Worm (Caenorhabditis elegans) whole organism, young adult: ENCODE data around the gene nlp-61.

Experiments used
- D2030.7 ChIP-seq: fragments of 200-800 bp; sonication (Bioruptor generic); IDR thresholded peaks from 2 replicates; pipeline ENCODE4 v1.3.6; 2022; ENCODE audit warnings: missing genetic modification reagents, missing genetic modification characterization, missing compliant biosample characterization
- F52B5.7 ChIP-seq: sonication (generic microtip); optimal IDR thresholded peaks from 2 replicates; lab custom pipeline; 2016; ENCODE audit warnings: mild to moderate bottlenecking, missing genetic modification characterization, missing compliant biosample characterization
- F57A8.1 ChIP-seq: fragments of 200-800 bp; sonication (Bioruptor generic); optimal IDR thresholded peaks from 2 replicates; lab custom pipeline; 2018; ENCODE audit warnings: mild to moderate bottlenecking, missing genetic modification characterization, moderate library complexity, missing compliant biosample characterization
- F57C9.4 ChIP-seq: sonication (generic microtip); optimal IDR thresholded peaks from 2 replicates; lab custom pipeline; 2017; ENCODE audit warnings: mild to moderate bottlenecking, missing genetic modification characterization, missing compliant biosample characterization
- K12H6.12 ChIP-seq: fragments of 200-800 bp; sonication (Bioruptor generic); optimal IDR thresholded peaks from 2 replicates; lab custom pipeline; 2018; ENCODE audit warnings: mild to moderate bottlenecking, missing genetic modification characterization, missing compliant biosample characterization
- Y95B8A.8 ChIP-seq: fragments of 200-800 bp; sonication (Bioruptor generic); IDR thresholded peaks from 2 replicates; pipeline ENCODE4 v1.3.6; 2022; ENCODE audit warnings: missing genetic modification reagents, missing genetic modification characterization, missing compliant biosample characterization
- aptf-2 ChIP-seq: fragments of 200-800 bp; sonication (Bioruptor generic); conservative IDR thresholded peaks from 2 replicates; pipeline ENCODE4 v1.3.6; 2022; ENCODE audit warnings: missing genetic modification reagents, missing genetic modification characterization, missing compliant biosample characterization
- atf-7 ChIP-seq: sonication (generic microtip); optimal IDR thresholded peaks from 2 replicates; lab custom pipeline; 2017; ENCODE audit warnings: mild to moderate bottlenecking, missing genetic modification characterization, missing compliant biosample characterization
- cebp-1 ChIP-seq, 2 experiments: fragments of 200-800 bp in 1 of 2; sonication (Bioruptor generic) in 1 of 2; sonication (generic microtip) in 1 of 2; IDR thresholded peaks in 1 of 2; optimal IDR thresholded peaks in 1 of 2; 2 replicates each; pipeline versions ENCODE4 v1.3.6 to Lab custom; 2017 to 2022; ENCODE audit warnings: missing compliant biosample characterization in 2 of 2, missing genetic modification characterization in 2 of 2, mild to moderate bottlenecking in 1 of 2, missing genetic modification reagents in 1 of 2, moderate library complexity in 1 of 2
- ceh-40 ChIP-seq: fragments of 200-800 bp; sonication (Bioruptor generic); IDR thresholded peaks from 2 replicates; pipeline ENCODE4 v1.3.6; 2022; ENCODE audit warnings: missing genetic modification characterization, missing compliant biosample characterization
- ceh-79 ChIP-seq: sonication (generic microtip); optimal IDR thresholded peaks from 2 replicates; lab custom pipeline; 2017; ENCODE audit warnings: mild to moderate bottlenecking, missing genetic modification characterization, missing compliant biosample characterization
- dox-1 ChIP-seq: fragments of 200-800 bp; sonication (Bioruptor generic); IDR thresholded peaks from 2 replicates; pipeline ENCODE4 v1.3.6; 2022; ENCODE audit warnings: missing genetic modification reagents, missing genetic modification characterization, missing compliant biosample characterization
- egl-18 ChIP-seq: fragments of 200-800 bp; sonication (Bioruptor generic); IDR thresholded peaks from 2 replicates; pipeline ENCODE4 v1.3.6; 2022; ENCODE audit warnings: missing genetic modification reagents, missing genetic modification characterization, missing compliant biosample characterization
- hmg-20 ChIP-seq: fragments of 200-800 bp; sonication (Bioruptor generic); IDR thresholded peaks from 2 replicates; pipeline ENCODE4 v1.3.6; 2022; ENCODE audit warnings: missing genetic modification reagents, missing genetic modification characterization, missing compliant biosample characterization
- hsf-1 ChIP-seq: fragments of 200-800 bp; sonication (Bioruptor generic); IDR thresholded peaks from 2 replicates; pipeline ENCODE4 v1.3.6; 2022; ENCODE audit warnings: missing genetic modification reagents, missing genetic modification characterization, missing compliant biosample characterization
- let-526 ChIP-seq: fragments of 200-800 bp; sonication (Bioruptor generic); IDR thresholded peaks from 2 replicates; pipeline ENCODE4 v1.3.6; 2022; ENCODE audit warnings: missing genetic modification reagents, missing genetic modification characterization, missing compliant biosample characterization
- lin-35 ChIP-seq, 3 experiments: fragments of 150-350 bp in 2 of 3; sonication (generic microtip) in 1 of 3; optimal IDR thresholded peaks; 2 replicates each; lab custom pipeline; 2014 to 2018; ENCODE audit warnings: missing biosample characterization in 3 of 3, missing genetic modification characterization in 3 of 3, missing genetic modification reagents in 3 of 3
- lir-1 ChIP-seq: fragments of 200-800 bp; sonication (Bioruptor generic); conservative IDR thresholded peaks from 2 replicates; pipeline ENCODE4 v1.3.6; 2022; ENCODE audit warnings: missing genetic modification reagents, missing genetic modification characterization, missing compliant biosample characterization
- lsl-1 ChIP-seq: fragments of 200-800 bp; sonication (Bioruptor generic); optimal IDR thresholded peaks from 2 replicates; lab custom pipeline; 2018; ENCODE audit warnings: mild to moderate bottlenecking, missing genetic modification characterization, moderate library complexity, missing compliant biosample characterization
- mel-28 ChIP-seq: sonication (generic microtip); optimal IDR thresholded peaks from 2 replicates; lab custom pipeline; 2016; ENCODE audit warnings: borderline replicate concordance, mild to moderate bottlenecking, missing genetic modification characterization, missing compliant biosample characterization
- mxl-1 ChIP-seq: sonication (generic microtip); optimal IDR thresholded peaks from 2 replicates; lab custom pipeline; 2016; ENCODE audit warnings: missing genetic modification characterization, missing compliant biosample characterization
- nfyb-1 ChIP-seq: fragments of 200-800 bp; sonication (Bioruptor generic); IDR thresholded peaks from 2 replicates; pipeline ENCODE4 v1.3.6; 2022; ENCODE audit warnings: missing genetic modification reagents, missing genetic modification characterization, missing compliant biosample characterization
- nhr-179 ChIP-seq: sonication (generic microtip); optimal IDR thresholded peaks from 2 replicates; lab custom pipeline; 2016; ENCODE audit warnings: mild to moderate bottlenecking, missing genetic modification characterization, missing compliant biosample characterization
- nhr-80 ChIP-seq: sonication (generic microtip); optimal IDR thresholded peaks from 2 replicates; lab custom pipeline; 2016; ENCODE audit warnings: missing genetic modification characterization, missing compliant biosample characterization
- pbrm-1 ChIP-seq: fragments of 200-800 bp; sonication (Bioruptor generic); IDR thresholded peaks from 2 replicates; pipeline ENCODE4 v1.3.6; 2022; ENCODE audit warnings: missing genetic modification reagents, missing genetic modification characterization, missing compliant biosample characterization
- rcor-1 ChIP-seq: fragments of 200-800 bp; sonication (Bioruptor generic); IDR thresholded peaks from 2 replicates; pipeline ENCODE4 v1.3.6; 2022; ENCODE audit warnings: missing genetic modification reagents, missing genetic modification characterization, missing compliant biosample characterization
- snpc-4 ChIP-seq, 5 experiments: fragments of 150-350 bp in 1 of 5; sonication (generic microtip) in 4 of 5; optimal IDR thresholded peaks; 2 replicates each; lab custom pipeline; 2014 to 2018; ENCODE audit warnings: missing genetic modification characterization in 5 of 5, missing biosample characterization in 3 of 5, antibody characterized with exemption in 2 of 5, mild to moderate bottlenecking in 2 of 5, missing compliant biosample characterization in 2 of 5, missing genotype in 2 of 5, moderate library complexity in 2 of 5, missing genetic modification reagents in 1 of 5
- tbp1 ChIP-seq: fragments of 200-800 bp; sonication (Bioruptor generic); optimal IDR thresholded peaks from 2 replicates; lab custom pipeline; 2018; ENCODE audit warnings: mild to moderate bottlenecking, missing genetic modification characterization, missing compliant biosample characterization
- tlf-1 ChIP-seq: fragments of 200-800 bp; sonication (Bioruptor generic); optimal IDR thresholded peaks from 2 replicates; lab custom pipeline; 2018; ENCODE audit warnings: mild to moderate bottlenecking, missing genetic modification characterization, missing compliant biosample characterization
- zfh-2 ChIP-seq: fragments of 200-800 bp; sonication (Bioruptor generic); conservative IDR thresholded peaks from 2 replicates; pipeline ENCODE4 v1.3.6; 2022; ENCODE audit warnings: missing genetic modification reagents, missing genetic modification characterization, missing compliant biosample characterization
- ztf-25 ChIP-seq: fragments of 200-800 bp; sonication (Bioruptor generic); IDR thresholded peaks from 2 replicates; pipeline ENCODE4 v1.3.6; 2022; ENCODE audit warnings: missing genetic modification reagents, missing genetic modification characterization, missing compliant biosample characterization
- ztf-3 ChIP-seq: fragments of 200-800 bp; sonication (Bioruptor generic); optimal IDR thresholded peaks from 2 replicates; lab custom pipeline; 2018; ENCODE audit warnings: mild to moderate bottlenecking, missing genetic modification characterization, missing compliant biosample characterization
- ztf-6 ChIP-seq: fragments of 200-800 bp; sonication (Bioruptor generic); IDR thresholded peaks from 2 replicates; pipeline ENCODE4 v1.3.6; 2022; ENCODE audit warnings: missing genetic modification reagents, missing genetic modification characterization, missing compliant biosample characterization

Gene nlp-61

ce11 chrX:7590756-7591155 lies 36.7 kb upstream of the nlp-61 start (continued):
- no peak for TF ChIP-seq aptf-2

- no peak for TF ChIP-seq egl-18 (GFP tag; lab: Robert Waterston, UW)
- no peak for TF ChIP-seq F52B5.7 (tag; lab: Kevin White, UChicago)
- TF ChIP-seq lin-35 (GFP tag; optimal IDR thresholded peaks at IDR 0.05; lab: Kevin White, UChicago): no peak
- TF ChIP-seq rcor-1: no peak
- TF ChIP-seq cebp-1 (GFP tag; IDR thresholded peaks at IDR 0.05; lab: Robert Waterston, UW): no peak
- TF ChIP-seq cebp-1 (tag; optimal IDR thresholded peaks at IDR 0.05; lab: Kevin White, UChicago): no peak
- TF ChIP-seq F57A8.1 (GFP tag; lab: Kevin White, UChicago): no peak
These were observed 33.4 kb upstream of the nlp-61 start for ce11 chrX:7593931-7594544.

- no peak for TF ChIP-seq ceh-40 (GFP tag; lab: Robert Waterston, UW)
- no peak for TF ChIP-seq hmg-20 (GFP tag; lab: Robert Waterston, UW)
- TF ChIP-seq pbrm-1: no peak
- no peak for TF ChIP-seq ztf-25
- TF ChIP-seq ceh-79 (tag; lab: Kevin White, UChicago): no peak
- TF ChIP-seq nhr-80 (tag; lab: Kevin White, UChicago): peak; percentile 14
- TF ChIP-seq atf-7 (tag; lab: Kevin White, UChicago): no peak
These were observed 31.4 kb upstream of the nlp-61 start for ce11 chrX:7596029-7596428.

- TF ChIP-seq ztf-3 (no peak), mel-28 (tag; lab: Kevin White, UChicago) (no peak), F57A8.1 (GFP tag; lab: Kevin White, UChicago) (no peak), lir-1 (GFP tag; lab: Robert Waterston, UW) (no peak), nhr-179 (tag; lab: Kevin White, UChicago) (no peak), snpc-4 (GFP tag; optimal IDR thresholded peaks at IDR 0.05; lab: Kevin White, UChicago) (no peak), snpc-4 (tag; optimal IDR thresholded peaks at IDR 0.05; lab: Kevin White, UChicago) (no peak), ztf-6 (GFP tag; lab: Robert Waterston, UW) (no peak), pbrm-1 (no peak), let-526 (GFP tag; lab: Robert Waterston, UW) (no peak), mxl-1 (no peak), Y95B8A.8 (GFP tag; lab: Robert Waterston, UW) (no peak), tbp1 (GFP tag; lab: Kevin White, UChicago) (no peak), K12H6.12 (no peak), tlf-1 (GFP tag; lab: Kevin White, UChicago) (no peak), dox-1 (no peak), D2030.7 (no peak), lsl-1 (GFP tag; lab: Kevin White, UChicago) (no peak), nfyb-1 (no peak), hsf-1 (GFP tag; lab: Robert Waterston, UW) (no peak), F57C9.4 (no peak)
- TF ChIP-seq, all 124 proteins: peak for 0
These were observed 30.8 kb upstream of the nlp-61 start, which contains the start of gene C44E12.1 for ce11 chrX:7596627-7597026. Gene C44E12.1 (plus strand): TSS chrX:7596927.

- no peak for TF ChIP-seq ztf-3
- peak; percentile 45; the same call in 1 of the 2 replicates for TF ChIP-seq zfh-2 (GFP tag; lab: Robert Waterston, UW)
- TF ChIP-seq, all 124 proteins: peak for 1
These were observed 19.5 kb upstream of the nlp-61 start, which contains the start of gene twk-17 for ce11 chrX:7607982-7608381. Gene twk-17 (minus strand): TSS chrX:7608082.
